Fruit fly (Drosophila melanogaster): Measurements from ENCODE around the gene CG31279.

The CG31279 gene

dm6 chr3R:16396565-16396964, 33.9 kb upstream of the CG31279 start (continued):
- TF ChIP-seq CG12236 (GFP tag; optimal IDR thresholded peaks at IDR 0.05) (no peak), CG4730 (GFP tag; IDR thresholded peaks at IDR 0.05) (no peak), CG6272 (GFP tag; IDR thresholded peaks at IDR 0.05) (no peak)

DNA sequence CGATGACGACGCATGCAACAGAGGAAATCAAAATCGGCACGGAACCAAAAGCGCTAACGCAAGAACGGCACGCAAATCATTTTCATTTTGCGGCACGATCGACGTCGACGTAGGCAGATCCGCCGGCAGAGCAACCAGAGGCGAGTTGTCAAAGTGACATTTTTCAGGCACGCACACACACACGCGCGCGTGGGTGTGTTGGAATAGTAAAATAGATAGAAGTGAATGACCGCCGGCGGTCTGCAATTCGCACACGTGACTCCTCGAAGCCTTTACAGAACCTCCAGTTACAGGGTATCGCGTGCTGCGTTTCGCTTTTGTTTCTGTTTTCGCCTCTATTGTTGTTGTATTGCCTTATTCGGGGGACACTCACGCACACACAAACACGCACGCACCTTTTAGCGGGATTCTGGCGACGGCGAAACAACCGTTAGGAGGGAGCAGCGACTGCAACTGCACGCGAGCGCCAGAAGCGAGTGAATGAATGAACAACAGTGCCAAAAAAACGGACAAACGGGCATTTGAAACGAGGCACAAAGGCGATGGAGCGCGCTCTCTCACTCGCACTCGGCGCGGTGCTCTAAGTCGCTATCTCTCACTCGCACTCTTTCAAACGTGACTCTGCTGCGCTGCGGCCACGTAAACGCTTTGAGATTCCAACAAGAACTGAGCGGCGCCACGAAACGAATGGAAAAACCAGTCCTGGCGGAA, 27.3 kb upstream of the CG31279 start, which contains the start of gene ss:
TSS of gene ss (minus strand) at position 668 of the 711 bp plus-strand sequence.
- TF ChIP-seq Sin3A (optimal IDR thresholded peaks at IDR 0.05) (no peak), tap (tag; optimal IDR thresholded peaks at IDR 0.05) (no peak), da (GFP tag; optimal IDR thresholded peaks at IDR 0.05) (no peak), Xrp1 (GFP tag; IDR thresholded peaks at IDR 0.05) (no peak), CG14441 (GFP tag; IDR thresholded peaks at IDR 0.05) (no peak), dm (GFP tag; optimal IDR thresholded peaks at IDR 0.05) (peak; percentile 6), tna (GFP tag; IDR thresholded peaks at IDR 0.05; ENCODE audit: partially characterized antibody) (0 out of 2 replicates have a peak, but pooled peaks have one; percentile 9), CG10321 (GFP tag; IDR thresholded peaks at IDR 0.05) (no peak), Bteb2 (GFP tag; optimal IDR thresholded peaks at IDR 0.05) (no peak), insv (GFP tag; optimal IDR thresholded peaks at IDR 0.05) (peak in 1 of 2 experiments; percentile 86), CG12659 (GFP tag; optimal IDR thresholded peaks at IDR 0.05) (no peak), wdn (GFP tag; IDR thresholded peaks at IDR 0.05) (no peak), tll (GFP tag; optimal IDR thresholded peaks at IDR 0.05) (peak; percentile 9 to 51), CG7357 (GFP tag; IDR thresholded peaks at IDR 0.05) (no peak), yki (optimal IDR thresholded peaks at IDR 0.05) (no peak), trem (tag; optimal IDR thresholded peaks at IDR 0.05) (no peak), Mrtf (GFP tag; IDR thresholded peaks at IDR 0.05) (no peak), gcm (GFP tag; optimal IDR thresholded peaks at IDR 0.05) (no peak), CG16813 (GFP tag; IDR thresholded peaks at IDR 0.05; ENCODE audit: partially characterized antibody) (no peak), org-1 (GFP tag; optimal IDR thresholded peaks at IDR 0.05) (no peak), CG9932 (GFP tag; IDR thresholded peaks at IDR 0.05) (0 out of 2 replicates have a peak, but pooled peaks have one; percentile 9), CG9215 (GFP tag; IDR thresholded peaks at IDR 0.05) (no peak), Xbp1 (GFP tag; optimal IDR thresholded peaks at IDR 0.05) (peak; percentile 39), zf30C (GFP tag; optimal IDR thresholded peaks at IDR 0.05) (no peak), NC2β (GFP tag; optimal IDR thresholded peaks at IDR 0.05) (no peak), CG2116 (GFP tag; optimal IDR thresholded peaks at IDR 0.05) (no peak), ac (GFP tag; optimal IDR thresholded peaks at IDR 0.05) (no peak), CG4360 (GFP tag; IDR thresholded peaks at IDR 0.05) (peak; percentile 65), CG14860 (GFP tag; IDR thresholded peaks at IDR 0.05; ENCODE audit: partially characterized antibody) (0 out of 3 replicates have a peak, but pooled peaks have one; percentile 32), Jarid2 (GFP tag; optimal IDR thresholded peaks at IDR 0.05) (peak; percentile 67), pan (optimal IDR thresholded peaks at IDR 0.05) (no peak), pan (GFP tag; optimal IDR thresholded peaks at IDR 0.05 in 1 of 2, IDR thresholded peaks at IDR 0.05 in 1 of 2) (peak in 1 of 2 experiments; percentile 68), Atf6 (GFP tag; IDR thresholded peaks at IDR 0.05) (no peak), chinmo (GFP tag; IDR thresholded peaks at IDR 0.05; ENCODE audit: partially characterized antibody) (0 out of 4 replicates have a peak, but pooled peaks have one; percentile 48), klu (GFP tag; IDR thresholded peaks at IDR 0.05) (no peak), kni (GFP tag; optimal IDR thresholded peaks at IDR 0.05) (peak; percentile 26), CG31224 (GFP tag; IDR thresholded peaks at IDR 0.05) (no peak), Hr39 (optimal IDR thresholded peaks at IDR 0.05) (peak; percentile 97), CG9876 (GFP tag; optimal IDR thresholded peaks at IDR 0.05) (no peak), Dp (GFP tag; optimal IDR thresholded peaks at IDR 0.05) (no peak)

Data from whole organism, embryonic.